Worm (Caenorhabditis elegans) whole organism, early embryonic: Measurements from ENCODE around the gene wht-4.

Source experiments
- ama-1 ChIP-seq: fragments of 150-350 bp; optimal IDR thresholded peaks from 2 replicates; lab custom pipeline; 2014
- ceh-13 ChIP-seq: fragments of 200-800 bp; sonication (Bioruptor generic); optimal IDR thresholded peaks from 2 replicates; lab custom pipeline; 2018; ENCODE audit warnings: mild to moderate bottlenecking, missing genetic modification characterization, missing compliant biosample characterization
- ceh-36 ChIP-seq: sonication (generic microtip); optimal IDR thresholded peaks from 2 replicates; lab custom pipeline; 2016; ENCODE audit warnings: missing genetic modification characterization, inconsistent platforms, missing compliant biosample characterization
- flt-1 ChIP-seq: fragments of 200-800 bp; sonication (Bioruptor generic); IDR thresholded peaks from 2 replicates; pipeline ENCODE4 v1.3.6; 2022; ENCODE audit warnings: missing genetic modification characterization, missing compliant biosample characterization
- hnd-1 ChIP-seq: sonication (generic microtip); optimal IDR thresholded peaks from 2 replicates; lab custom pipeline; 2016; ENCODE audit warnings: missing genetic modification characterization, missing compliant biosample characterization
- pes-1 ChIP-seq: fragments of 200-800 bp; sonication (Bioruptor generic); IDR thresholded peaks from 2 replicates; pipeline ENCODE4 v1.3.6; 2022; ENCODE audit warnings: missing genetic modification reagents, missing genetic modification characterization, missing compliant biosample characterization
- scrt-1 ChIP-seq: fragments of 200-800 bp; sonication (Bioruptor generic); IDR thresholded peaks from 2 replicates; pipeline ENCODE4 v1.3.6; 2022; ENCODE audit warnings: missing genetic modification characterization, missing compliant biosample characterization
- tbx-11 ChIP-seq: fragments of 200-800 bp; sonication (Bioruptor generic); IDR thresholded peaks from 2 replicates; pipeline ENCODE4 v1.3.6; 2022; ENCODE audit warnings: missing genetic modification characterization, missing compliant biosample characterization
- tbx-37 ChIP-seq: fragments of 200-800 bp; sonication (Bioruptor generic); conservative IDR thresholded peaks from 2 replicates; pipeline ENCODE4 v1.3.6; 2022; ENCODE audit warnings: missing genetic modification reagents, missing genetic modification characterization, missing compliant biosample characterization

- TF ChIP-seq flt-1 (GFP tag; lab: Robert Waterston, UW) (no peak), pes-1 (GFP tag; lab: Robert Waterston, UW) (no peak), hnd-1 (no peak), ama-1 (lab: Kevin White, UChicago) (no peak), ceh-13 (GFP tag; lab: Kevin White, UChicago) (no peak), ceh-36 (tag; lab: Kevin White, UChicago) (no peak), tbx-11 (GFP tag; lab: Robert Waterston, UW) (no peak), scrt-1 (no peak), tbx-37 (GFP tag; lab: Robert Waterston, UW) (no peak)
Measured at ce11 chrII:3249406-3249805, 29.3 kb upstream of the wht-4 start, which contains the start of gene clec-124.
